Worm (Caenorhabditis elegans): Measurements from ENCODE around the gene srg-37.

ce11 chrX:14213314-14213713 lies 21.5 kb downstream of the srg-37 start:
- no peak for TF ChIP-seq pha-4 (tag; optimal IDR thresholded peaks at IDR 0.05)
- TF ChIP-seq pag-3 (tag; optimal IDR thresholded peaks at IDR 0.05; ENCODE audit: borderline replicate concordance): no peak
- no peak for TF ChIP-seq fax-1 (tag; optimal IDR thresholded peaks at IDR 0.05)
- TF ChIP-seq ceh-14 (tag; optimal IDR thresholded peaks at IDR 0.05): no peak
- TF ChIP-seq tbx-2 (tag; optimal IDR thresholded peaks at IDR 0.05): no peak
- TF ChIP-seq odd-2 (tag; optimal IDR thresholded peaks at IDR 0.05): no peak
- TF ChIP-seq pros-1 (tag; optimal IDR thresholded peaks at IDR 0.05): no peak
- TF ChIP-seq pqm-1 (tag; optimal IDR thresholded peaks at IDR 0.05): no peak
